Worm (Caenorhabditis elegans) whole organism, late embryonic: Measurements from ENCODE around the gene F58G6.3.

ENCODE experiments used
- F13H6.1 ChIP-seq: sonication (generic microtip); optimal IDR thresholded peaks from 2 replicates; lab custom pipeline; 2016; ENCODE audit warnings: missing genetic modification characterization, missing compliant biosample characterization
- K02D7.2 ChIP-seq: sonication (generic microtip); optimal IDR thresholded peaks from 2 replicates; lab custom pipeline; 2017; ENCODE audit warnings: mild to moderate bottlenecking, missing genetic modification characterization, missing compliant biosample characterization
- ama-1 ChIP-seq: fragments of 150-350 bp; optimal IDR thresholded peaks from 2 replicates; lab custom pipeline; 2014
- ceh-14 ChIP-seq: sonication (generic microtip); optimal IDR thresholded peaks from 2 replicates; lab custom pipeline; 2016; ENCODE audit warnings: missing genotype, missing genetic modification characterization, missing compliant biosample characterization
- ceh-18 ChIP-seq: sonication (generic microtip); optimal IDR thresholded peaks from 2 replicates; lab custom pipeline; 2016; ENCODE audit warnings: missing genetic modification characterization, missing compliant biosample characterization
- ceh-2 ChIP-seq: sonication (generic microtip); optimal IDR thresholded peaks from 2 replicates; lab custom pipeline; 2016; ENCODE audit warnings: missing genotype, missing genetic modification characterization, missing compliant biosample characterization
- ceh-30 ChIP-seq: fragments of 150-350 bp; optimal IDR thresholded peaks from 2 replicates; lab custom pipeline; 2014; ENCODE audit warnings: missing biosample characterization, missing genetic modification characterization
- ceh-34 ChIP-seq: sonication (generic microtip); optimal IDR thresholded peaks from 2 replicates; lab custom pipeline; 2016; ENCODE audit warnings: mild to moderate bottlenecking, missing genetic modification characterization, missing compliant biosample characterization
- ceh-6 ChIP-seq: fragments of 200-800 bp; sonication (Bioruptor generic); optimal IDR thresholded peaks from 2 replicates; lab custom pipeline; 2018; ENCODE audit warnings: mild to moderate bottlenecking, missing genetic modification characterization, missing compliant biosample characterization
- che-1 ChIP-seq: sonication (generic microtip); optimal IDR thresholded peaks from 2 replicates; lab custom pipeline; 2016; ENCODE audit warnings: mild to moderate bottlenecking, missing genetic modification characterization, missing compliant biosample characterization
- dmd-4 ChIP-seq: sonication (generic microtip); optimal IDR thresholded peaks from 2 replicates; lab custom pipeline; 2016; ENCODE audit warnings: borderline replicate concordance, missing genetic modification characterization, missing compliant biosample characterization
- dve-1 ChIP-seq: sonication (generic microtip); optimal IDR thresholded peaks from 2 replicates; lab custom pipeline; 2017; ENCODE audit warnings: antibody characterized with exemption, mild to moderate bottlenecking, missing genetic modification characterization, missing compliant biosample characterization
- elt-2 ChIP-seq: sonication (generic microtip); optimal IDR thresholded peaks from 2 replicates; lab custom pipeline; 2016; ENCODE audit warnings: missing genetic modification reagents, missing genetic modification characterization, missing compliant biosample characterization
- ets-4 ChIP-seq: sonication (generic microtip); optimal IDR thresholded peaks from 2 replicates; lab custom pipeline; 2016; ENCODE audit warnings: missing genetic modification characterization, missing compliant biosample characterization
- eyg-1 ChIP-seq: sonication (generic microtip); optimal IDR thresholded peaks from 2 replicates; lab custom pipeline; 2016; ENCODE audit warnings: missing genotype, missing genetic modification characterization, missing compliant biosample characterization
- fax-1 ChIP-seq: sonication (generic microtip); optimal IDR thresholded peaks from 2 replicates; lab custom pipeline; 2016; ENCODE audit warnings: missing genotype, missing genetic modification characterization, missing compliant biosample characterization
- hlh-15 ChIP-seq: sonication (generic microtip); optimal IDR thresholded peaks from 2 replicates; lab custom pipeline; 2016; ENCODE audit warnings: missing genetic modification characterization, missing compliant biosample characterization
- hlh-30 ChIP-seq: sonication (generic microtip); optimal IDR thresholded peaks from 2 replicates; lab custom pipeline; 2017; ENCODE audit warnings: antibody characterized with exemption, missing genetic modification characterization, missing compliant biosample characterization; ENCODE audit not compliant: insufficient read depth
- lin-11 ChIP-seq: fragments of 200-800 bp; sonication (Bioruptor generic); optimal IDR thresholded peaks from 2 replicates; lab custom pipeline; 2018; ENCODE audit warnings: mild to moderate bottlenecking, missing genetic modification characterization, missing compliant biosample characterization
- nfya-1 ChIP-seq: sonication (generic microtip); optimal IDR thresholded peaks from 2 replicates; lab custom pipeline; 2017; ENCODE audit warnings: missing genetic modification characterization, mild to moderate bottlenecking, missing compliant biosample characterization, antibody characterized with exemption, moderate library complexity
- nhr-11 ChIP-seq: fragments of 150-350 bp; optimal IDR thresholded peaks from 2 replicates; lab custom pipeline; 2014; ENCODE audit warnings: missing biosample characterization, missing genetic modification characterization
- pag-3 ChIP-seq: sonication (generic microtip); optimal IDR thresholded peaks from 2 replicates; lab custom pipeline; 2016; ENCODE audit warnings: missing compliant biosample characterization, missing genetic modification characterization, borderline replicate concordance
- pat-9 ChIP-seq: fragments of 200-800 bp; sonication (Bioruptor generic); optimal IDR thresholded peaks from 2 replicates; lab custom pipeline; 2018; ENCODE audit warnings: mild to moderate bottlenecking, missing genetic modification characterization, moderate library complexity, missing compliant biosample characterization
- pax-1 ChIP-seq: fragments of 150-350 bp; optimal IDR thresholded peaks from 2 replicates; lab custom pipeline; 2014; ENCODE audit warnings: missing biosample characterization, missing genetic modification characterization
- pha-4 ChIP-seq: fragments of 150-350 bp; optimal IDR thresholded peaks from 2 replicates; lab custom pipeline; 2018; ENCODE audit warnings: missing biosample characterization, missing genetic modification reagents, missing genetic modification characterization
- pqm-1 ChIP-seq: sonication (generic microtip); optimal IDR thresholded peaks from 2 replicates; lab custom pipeline; 2016; ENCODE audit warnings: missing genetic modification characterization, missing compliant biosample characterization
- pros-1 ChIP-seq: fragments of 150-350 bp; optimal IDR thresholded peaks from 2 replicates; lab custom pipeline; 2014; ENCODE audit warnings: missing biosample characterization, missing genetic modification reagents, missing genetic modification characterization
- ref-2 ChIP-seq: sonication (generic microtip); optimal IDR thresholded peaks from 2 replicates; lab custom pipeline; 2016; ENCODE audit warnings: missing genetic modification characterization, missing compliant biosample characterization
- rnt-1 ChIP-seq: sonication (generic microtip); optimal IDR thresholded peaks from 2 replicates; lab custom pipeline; 2016; ENCODE audit warnings: missing genetic modification characterization, missing compliant biosample characterization
- sdc-2 ChIP-seq: sonication (generic microtip); optimal IDR thresholded peaks from 2 replicates; lab custom pipeline; 2016; ENCODE audit warnings: missing genotype, missing genetic modification characterization, missing compliant biosample characterization
- sox-4 ChIP-seq: sonication (generic microtip); optimal IDR thresholded peaks from 2 replicates; lab custom pipeline; 2017; ENCODE audit warnings: mild to moderate bottlenecking, missing genetic modification characterization, inconsistent platforms, missing compliant biosample characterization
- tbx-2 ChIP-seq: sonication (generic microtip); optimal IDR thresholded peaks from 2 replicates; lab custom pipeline; 2016; ENCODE audit warnings: missing genetic modification characterization, missing compliant biosample characterization
- tbx-7 ChIP-seq: sonication (generic microtip); optimal IDR thresholded peaks from 2 replicates; lab custom pipeline; 2016; ENCODE audit warnings: missing genotype, missing genetic modification characterization, missing compliant biosample characterization
- unc-42 ChIP-seq: sonication (generic microtip); optimal IDR thresholded peaks from 2 replicates; lab custom pipeline; 2016; ENCODE audit warnings: missing genotype, missing genetic modification characterization, missing compliant biosample characterization
- unc-86 ChIP-seq: sonication (generic microtip); optimal IDR thresholded peaks from 2 replicates; lab custom pipeline; 2016; ENCODE audit warnings: missing genetic modification characterization, missing compliant biosample characterization

Gene F58G6.3

DNA sequence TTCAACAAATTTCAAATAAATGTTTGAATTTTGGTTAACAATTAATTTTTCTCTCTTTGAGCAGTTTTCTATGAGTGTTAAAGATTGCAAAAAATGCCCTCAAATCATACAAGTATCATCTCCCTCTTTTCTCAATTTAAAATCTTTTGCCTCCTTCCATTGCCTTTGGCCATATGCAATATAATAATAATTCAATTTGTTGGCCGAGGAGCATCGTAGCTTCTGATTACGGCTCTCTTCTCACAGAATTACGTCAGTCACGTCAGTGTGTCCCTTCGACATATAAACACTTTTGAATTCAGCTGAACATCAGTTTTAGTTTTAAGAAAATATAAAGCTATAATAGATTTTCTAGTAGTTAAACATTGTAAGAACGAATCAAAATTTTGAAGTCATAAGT, 2.2 kb downstream of the F58G6.3 start:
- TF ChIP-seq unc-42 (tag; lab: Kevin White, UChicago) (peak; percentile 85), pat-9 (tag; lab: Kevin White, UChicago) (no peak)
- TF ChIP-seq, all 69 proteins: peak for 1

DNA sequence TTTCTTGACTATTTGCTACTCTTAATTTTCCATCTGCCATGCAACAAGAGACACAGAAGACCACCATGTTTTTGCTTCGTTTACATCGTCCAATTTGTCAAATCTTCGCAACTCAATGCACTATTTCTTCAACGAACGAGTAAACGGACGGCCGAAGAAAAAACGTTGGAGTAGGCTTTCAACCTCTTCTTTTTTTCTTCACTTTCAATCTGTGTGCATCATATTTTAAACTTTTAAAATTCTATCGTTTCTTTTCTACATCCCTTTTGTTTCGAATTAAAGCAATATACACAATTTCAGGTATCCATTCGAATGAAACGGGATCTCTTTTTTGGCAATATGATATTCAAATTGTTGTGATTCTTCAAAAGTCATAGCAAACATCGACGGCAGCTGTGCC, 4.4 kb downstream of the F58G6.3 start, which contains the start of gene acc-1:
Gene acc-1 (plus strand): TSS at position 301 of the 400 bp plus-strand sequence.
- no peak for TF ChIP-seq lin-11 (tag; lab: Kevin White, UChicago)
- no peak for TF ChIP-seq dve-1 (tag; lab: Kevin White, UChicago)
- no peak for TF ChIP-seq tbx-7
- TF ChIP-seq rnt-1 (tag; lab: Kevin White, UChicago), result no peak
- TF ChIP-seq hlh-15 (tag; lab: Kevin White, UChicago), result no peak
- TF ChIP-seq ama-1 (lab: Kevin White, UChicago), result no peak
- TF ChIP-seq ets-4 (tag; lab: Kevin White, UChicago), result no peak
- TF ChIP-seq ceh-14 (tag; lab: Kevin White, UChicago), result no peak
- no peak for TF ChIP-seq pros-1
- TF ChIP-seq ref-2 (tag; lab: Kevin White, UChicago), result no peak
- no peak for TF ChIP-seq nfya-1 (tag; lab: Kevin White, UChicago)
- no peak for TF ChIP-seq sox-4

DNA sequence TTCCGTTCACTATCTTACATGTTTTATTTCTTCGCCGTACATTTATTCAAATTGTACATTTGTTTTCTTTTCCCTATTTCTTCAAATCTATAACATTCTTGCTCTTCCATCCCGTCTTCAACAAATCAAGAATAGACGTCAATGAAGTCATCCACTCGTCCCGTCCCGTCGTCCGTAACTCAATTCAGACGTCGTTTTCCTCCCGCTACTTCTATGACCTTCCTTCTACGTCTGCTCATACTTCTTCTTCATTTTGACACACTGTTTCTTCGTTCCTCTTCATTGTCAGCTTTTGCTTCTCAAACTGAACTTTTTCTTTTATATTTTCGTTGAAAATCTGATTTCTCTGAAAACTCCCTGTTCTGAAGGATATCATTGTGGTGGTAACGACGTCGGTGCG, 6.7 kb downstream of the F58G6.3 start:
- TF ChIP-seq fax-1 (no peak), unc-42 (tag; lab: Kevin White, UChicago) (peak; percentile 82)

DNA sequence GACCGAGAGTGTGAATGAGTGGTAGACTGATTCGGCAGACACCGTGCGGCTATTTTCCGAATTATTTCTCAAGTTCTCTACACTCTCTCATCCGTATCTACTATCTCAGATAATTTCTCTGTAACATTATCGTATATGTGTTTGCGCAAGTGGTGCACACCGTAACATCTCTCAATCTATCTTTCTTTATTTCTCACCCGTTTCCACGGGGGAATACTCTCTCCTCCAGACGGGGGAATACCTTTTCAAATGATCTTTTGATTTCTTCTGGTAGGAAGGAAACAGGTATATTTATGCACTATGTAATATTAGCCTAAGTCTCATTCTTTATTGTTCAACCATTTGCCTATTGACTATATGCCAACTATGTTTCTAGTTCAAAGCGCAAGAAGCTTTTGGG, 13.7 kb downstream of the F58G6.3 start:
- TF ChIP-seq ceh-34 (tag; lab: Kevin White, UChicago) (peak; percentile 38), dmd-4 (tag; lab: Kevin White, UChicago) (no peak), pha-4 (no peak), elt-2 (tag; lab: Kevin White, UChicago) (peak; percentile 19), ceh-30 (tag; lab: Kevin White, UChicago) (peak; percentile 8), tbx-2 (peak; percentile 45), nfya-1 (tag; lab: Kevin White, UChicago) (peak; percentile 25)

DNA sequence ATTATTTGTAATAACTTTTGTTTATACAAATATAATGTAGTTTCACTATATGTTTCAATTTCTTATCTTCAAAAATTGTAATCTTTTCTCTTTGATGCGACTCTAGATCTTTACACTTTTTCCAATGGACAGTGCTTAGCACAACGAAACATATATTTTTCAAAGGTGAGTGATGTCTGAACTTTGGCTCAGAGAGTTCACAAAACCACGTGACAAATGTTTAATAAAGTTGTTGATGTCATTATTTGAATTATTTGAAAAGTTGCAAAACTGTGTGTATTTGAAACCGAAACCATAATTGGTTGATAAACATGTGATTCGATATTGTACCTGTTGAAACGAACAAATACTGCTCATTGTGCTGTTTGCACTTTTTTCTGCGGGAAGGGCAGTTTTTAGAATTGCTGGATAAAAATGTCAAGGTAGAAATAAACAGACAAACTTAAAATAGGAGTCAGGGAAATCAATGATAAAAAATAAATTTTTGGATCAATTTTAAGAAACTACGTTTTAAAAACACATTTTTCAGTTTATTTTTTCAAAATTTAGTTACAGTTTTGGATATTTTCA, 14.9 kb downstream of the F58G6.3 start:
- TF ChIP-seq tbx-7 (no peak), K02D7.2 (tag; lab: Kevin White, UChicago) (no peak), hlh-30 (tag; lab: Kevin White, UChicago) (peak; percentile 7), ceh-6 (no peak), pag-3 (tag; lab: Kevin White, UChicago) (no peak), nhr-11 (tag; lab: Kevin White, UChicago) (no peak), che-1 (no peak)

DNA sequence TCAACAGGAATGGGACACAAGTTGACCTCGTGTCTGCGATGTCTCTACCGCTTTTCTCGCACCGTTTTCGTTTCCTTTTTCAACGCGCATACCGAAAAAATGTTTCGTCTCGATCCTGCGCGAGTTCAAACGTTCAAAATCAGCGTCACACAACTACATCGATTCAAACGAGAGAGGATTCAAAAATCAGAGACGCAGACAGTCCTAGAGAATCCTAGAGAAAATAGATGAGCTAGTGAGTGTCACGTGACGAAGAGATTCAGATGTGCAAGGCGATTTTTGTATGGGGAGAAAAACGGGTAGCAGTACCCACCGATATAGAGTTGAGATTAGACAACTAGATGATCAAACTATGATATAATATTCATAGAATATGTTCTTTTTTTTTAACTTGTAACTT, 16.6 kb downstream of the F58G6.3 start:
- TF ChIP-seq hlh-30 (tag; lab: Kevin White, UChicago) (peak; percentile 72), ceh-2 (tag; lab: Kevin White, UChicago) (no peak)

DNA sequence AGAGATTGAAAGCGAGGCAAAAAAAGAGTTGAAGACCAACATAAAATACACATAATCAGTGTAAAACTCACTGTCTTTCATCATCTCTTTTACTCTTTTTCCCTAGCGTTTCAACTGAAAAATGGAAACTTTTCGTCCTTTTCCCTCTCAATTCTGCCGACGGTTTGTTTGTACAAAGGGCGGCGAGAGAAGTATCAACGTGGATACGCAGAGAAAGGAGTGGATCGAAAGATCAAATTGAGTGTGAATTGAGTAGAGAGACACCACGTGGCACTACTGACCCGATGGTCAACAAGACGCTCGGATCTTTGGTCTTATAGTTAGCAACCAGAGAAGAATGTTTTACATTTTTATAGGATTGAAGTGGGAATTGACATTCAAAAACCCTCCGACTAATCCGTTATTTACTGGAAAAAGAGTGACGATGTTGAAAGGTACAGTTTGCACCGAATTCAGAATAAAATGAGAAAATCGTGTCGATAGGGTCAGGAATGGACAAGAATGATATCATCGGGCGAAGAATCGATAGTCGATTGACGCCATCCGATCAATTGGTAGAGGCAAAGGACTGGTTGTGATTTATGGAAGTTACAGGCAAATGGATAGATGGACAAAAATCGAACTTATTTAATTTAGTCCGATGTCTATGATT, 17.8 kb downstream of the F58G6.3 start:
- TF ChIP-seq eyg-1 (tag; lab: Kevin White, UChicago) (no peak), pqm-1 (peak; percentile 10), ceh-18 (tag; lab: Kevin White, UChicago) (peak; percentile 14), unc-86 (tag; lab: Kevin White, UChicago) (no peak), ceh-34 (tag; lab: Kevin White, UChicago) (peak; percentile 18), F13H6.1 (tag; lab: Kevin White, UChicago) (peak; percentile 30), pax-1 (no peak), hlh-30 (tag; lab: Kevin White, UChicago) (peak; percentile 48), sdc-2 (tag; lab: Kevin White, UChicago) (no peak)
